Fruit fly (Drosophila melanogaster) whole organism, pupa: ENCODE data around the gene CG8420.

Source experiments
- CG10348 ChIP-seq: fragments of 200-800 bp; sonication (Bioruptor generic); IDR thresholded peaks from 2 replicates; pipeline ENCODE4 v1.3.6; 2022; ENCODE audit warnings: missing biosample characterization, missing genetic modification characterization
- CG12605 ChIP-seq: fragments of 200-800 bp; sonication (Bioruptor generic); IDR thresholded peaks from 2 replicates; pipeline ENCODE4 v1.3.6; 2022; ENCODE audit warnings: missing biosample characterization, missing genetic modification characterization
- CG13204 ChIP-seq: fragments of 200-800 bp; sonication (Bioruptor generic); optimal IDR thresholded peaks from 2 replicates; lab custom pipeline; 2018; ENCODE audit warnings: missing biosample characterization, mild to moderate bottlenecking, missing genetic modification characterization, moderate library complexity
- CG14655 ChIP-seq: fragments of 200-800 bp; sonication (Bioruptor generic); optimal IDR thresholded peaks from 3 replicates; lab custom pipeline; 2017; ENCODE audit warnings: mild to moderate bottlenecking, missing biosample characterization, missing genetic modification reagents, missing genetic modification characterization
- CG15710 ChIP-seq: fragments of 200-800 bp; sonication (Bioruptor generic); optimal IDR thresholded peaks from 2 replicates; lab custom pipeline; 2018; ENCODE audit warnings: missing biosample characterization, mild to moderate bottlenecking, missing genetic modification characterization, moderate library complexity
- CG17806 ChIP-seq: fragments of 200-800 bp; sonication (Bioruptor generic); optimal IDR thresholded peaks from 2 replicates; lab custom pipeline; 2018; ENCODE audit warnings: missing biosample characterization, mild to moderate bottlenecking, missing genetic modification characterization, moderate library complexity
- CG32121 ChIP-seq: fragments of 200-800 bp; sonication (Bioruptor generic); IDR thresholded peaks from 2 replicates; pipeline ENCODE4 v1.3.6; 2022; ENCODE audit warnings: missing biosample characterization, missing genetic modification characterization
- CG34367 ChIP-seq: fragments of 200-800 bp; sonication (Bioruptor generic); optimal IDR thresholded peaks from 2 replicates; lab custom pipeline; 2018; ENCODE audit warnings: missing biosample characterization, mild to moderate bottlenecking, missing genetic modification characterization
- CG4496 ChIP-seq: fragments of 200-800 bp; sonication (Bioruptor generic); IDR thresholded peaks from 3 replicates; pipeline ENCODE4 v1.3.6; 2022; ENCODE audit warnings: missing biosample characterization, missing genetic modification characterization
- CG8159 ChIP-seq: fragments of 200-800 bp; sonication (Bioruptor generic); optimal IDR thresholded peaks from 3 replicates; lab custom pipeline; 2018; ENCODE audit warnings: missing biosample characterization, mild to moderate bottlenecking, missing genetic modification characterization, moderate library complexity
- CG8301 ChIP-seq: fragments of 200-800 bp; sonication (Bioruptor generic); optimal IDR thresholded peaks from 2 replicates; lab custom pipeline; 2018; ENCODE audit warnings: missing biosample characterization, mild to moderate bottlenecking, missing genetic modification characterization
- CG9948 ChIP-seq: fragments of 200-800 bp; sonication (Bioruptor generic); optimal IDR thresholded peaks from 2 replicates; lab custom pipeline; 2018; ENCODE audit warnings: missing biosample characterization, mild to moderate bottlenecking, missing genetic modification characterization, moderate library complexity
- D1 ChIP-seq: fragments of 200-800 bp; sonication (Bioruptor generic); optimal IDR thresholded peaks from 2 replicates; lab custom pipeline; 2018; ENCODE audit warnings: missing biosample characterization, mild to moderate bottlenecking, missing genetic modification characterization, moderate library complexity
- EcR ChIP-seq: fragments of 200-800 bp; sonication (Bioruptor generic); optimal IDR thresholded peaks from 3 replicates; lab custom pipeline; 2019; ENCODE audit warnings: missing biosample characterization, missing genetic modification characterization, mild to moderate bottlenecking, moderate library complexity, missing genetic modification reagents
- Ets98B ChIP-seq: fragments of 200-800 bp; sonication (Bioruptor generic); IDR thresholded peaks from 2 replicates; pipeline ENCODE4 v1.3.6; 2022; ENCODE audit warnings: missing biosample characterization, missing genetic modification characterization
- Pif1A ChIP-seq: fragments of 200-800 bp; sonication (Bioruptor generic); optimal IDR thresholded peaks from 3 replicates; lab custom pipeline; 2016; ENCODE audit warnings: missing biosample characterization, missing genetic modification characterization
- Pif1B ChIP-seq: fragments of 200-800 bp; sonication (Bioruptor generic); optimal IDR thresholded peaks from 3 replicates; lab custom pipeline; 2016; ENCODE audit warnings: missing biosample characterization, missing genetic modification characterization
- Snoo ChIP-seq: fragments of 200-800 bp; sonication (Bioruptor generic); optimal IDR thresholded peaks from 3 replicates; lab custom pipeline; 2017; ENCODE audit warnings: missing biosample characterization, mild to moderate bottlenecking, missing genetic modification characterization, inconsistent platforms
- fd96Ca ChIP-seq: fragments of 200-800 bp; sonication (Bioruptor generic); IDR thresholded peaks from 3 replicates; pipeline ENCODE4 v1.3.6; 2022; ENCODE audit warnings: missing biosample characterization, missing genetic modification characterization
- gl ChIP-seq: fragments of 200-800 bp; sonication (Bioruptor generic); optimal IDR thresholded peaks from 2 replicates; lab custom pipeline; 2018; ENCODE audit warnings: missing biosample characterization, mild to moderate bottlenecking, missing genetic modification characterization
- rn ChIP-seq: fragments of 200-800 bp; sonication (Bioruptor generic); IDR thresholded peaks from 2 replicates; pipeline ENCODE4 v1.3.6; 2022; ENCODE audit warnings: missing biosample characterization, missing genetic modification characterization

Gene CG8420

dm6 chr3R:9239941-9240400, 6.5 kb upstream of the CG8420 start:
- TF ChIP-seq CG10348 (GFP tag; lab: Robert Waterston, UW) (no peak), EcR (GFP tag; lab: Kevin White, UChicago) (peak; percentile 35), D1 (tag; lab: Kevin White, UChicago) (peak; percentile 100)

DNA sequence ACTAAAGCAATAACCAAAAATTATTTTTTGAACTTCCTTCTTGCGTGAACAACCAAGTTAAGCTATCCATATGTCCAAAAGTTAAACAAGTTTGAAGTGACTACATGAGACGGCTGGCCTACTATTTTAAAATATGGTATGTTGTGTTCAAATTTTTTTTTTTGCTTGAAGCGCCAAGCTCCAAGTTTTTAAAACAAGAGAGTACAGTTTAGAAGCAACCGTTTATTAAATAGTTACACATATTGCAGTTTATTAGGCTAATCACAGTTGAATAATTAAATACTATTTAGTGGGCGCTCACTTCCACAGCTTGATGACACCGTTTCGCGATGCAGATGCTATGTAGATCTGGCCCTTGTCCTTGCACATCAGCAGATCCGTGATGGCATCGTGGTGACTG, 5.9 kb upstream of the CG8420 start, which contains the start of gene D1:
Gene D1 (minus strand): TSS at position 101 of the 400 bp plus-strand sequence.
- TF ChIP-seq CG15710 (tag; lab: Kevin White, UChicago), result no peak
- no peak for TF ChIP-seq CG4496 (GFP tag; lab: Robert Waterston, UW)
- TF ChIP-seq fd96Ca (GFP tag; lab: Robert Waterston, UW), result no peak
- TF ChIP-seq Pif1A (GFP tag; lab: Kevin White, UChicago), result no peak
- TF ChIP-seq CG9948, result no peak
- TF ChIP-seq Pif1B, result no peak
- TF ChIP-seq, all 21 proteins: peak for 0

- TF ChIP-seq CG12605 (peak; percentile 16; the same call in 1 of the 2 replicates), CG9948 (peak; percentile 55), Snoo (peak; percentile 51), CG15710 (tag; lab: Kevin White, UChicago) (peak; percentile 65), rn (no peak), CG4496 (GFP tag; lab: Robert Waterston, UW) (peak; percentile 80), CG8301 (peak; percentile 57), fd96Ca (GFP tag; lab: Robert Waterston, UW) (no peak), CG8159 (tag; lab: Kevin White, UChicago) (peak; percentile 79), CG34367 (tag; lab: Kevin White, UChicago) (peak; percentile 33), CG14655 (GFP tag; lab: Kevin White, UChicago) (peak; percentile 43), CG17806 (peak; percentile 69), CG13204 (GFP tag; lab: Kevin White, UChicago) (no peak), gl (tag; lab: Kevin White, UChicago) (peak; percentile 24), D1 (tag; lab: Kevin White, UChicago) (peak; percentile 89), CG32121 (GFP tag; lab: Robert Waterston, UW) (peak; percentile 76), EcR (GFP tag; lab: Kevin White, UChicago) (peak; percentile 48), Pif1A (GFP tag; lab: Kevin White, UChicago) (peak; percentile 35), Ets98B (peak; percentile 73), Pif1B (peak; percentile 35), CG10348 (GFP tag; lab: Robert Waterston, UW) (no peak)
Measured at dm6 chr3R:9245576-9246200, 761 bp upstream of the CG8420 start, which contains the start of gene Vps15. Gene Vps15 (minus strand): TSS chr3R:9245869.

DNA sequence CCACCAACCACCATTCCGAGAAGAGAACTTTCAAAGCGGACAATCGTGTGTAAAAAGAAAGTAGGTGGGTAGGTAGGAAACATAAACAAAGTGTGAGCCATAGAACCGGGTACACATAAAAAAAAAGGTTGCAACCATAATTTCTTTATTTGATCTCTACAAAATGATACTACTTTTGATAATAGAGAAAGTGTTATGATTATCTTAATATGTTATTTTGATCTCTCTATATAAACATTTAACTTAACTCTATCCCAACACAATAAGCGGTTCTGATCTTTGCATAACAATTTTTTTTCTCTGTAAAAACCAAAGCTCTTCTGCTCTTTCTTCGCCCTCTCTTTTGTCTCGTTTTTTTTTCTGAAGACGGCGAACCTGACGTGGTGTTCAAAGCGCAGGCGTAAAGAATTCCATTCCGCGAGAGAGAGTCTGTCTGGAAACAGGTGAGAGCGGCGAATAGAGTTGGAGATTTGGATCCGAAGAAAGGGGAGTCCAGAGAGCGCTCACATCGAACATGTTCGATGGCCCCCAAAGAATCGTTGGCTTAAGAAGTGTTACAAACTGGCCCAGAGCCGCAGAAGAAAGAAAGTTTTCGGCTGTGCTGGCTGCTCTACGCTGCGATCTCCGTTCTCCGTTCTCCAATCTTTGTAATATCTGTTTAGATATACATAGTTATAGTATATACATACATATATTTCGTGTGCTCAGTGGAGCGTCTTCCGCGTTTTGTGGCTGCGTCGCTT, 601 bp downstream of the CG8420 start:
- TF ChIP-seq CG34367 (tag; lab: Kevin White, UChicago), result peak; percentile 67
- peak; percentile 80 for TF ChIP-seq CG8159 (tag; lab: Kevin White, UChicago)
- no peak for TF ChIP-seq fd96Ca (GFP tag; lab: Robert Waterston, UW)
- TF ChIP-seq CG9948, result peak; percentile 72
- peak; percentile 90 for TF ChIP-seq CG14655 (GFP tag; lab: Kevin White, UChicago)
- peak; percentile 87 for TF ChIP-seq Pif1A (GFP tag; lab: Kevin White, UChicago)
- peak; percentile 81 for TF ChIP-seq Snoo
- TF ChIP-seq rn, result no peak
- peak; percentile 94 for TF ChIP-seq D1 (tag; lab: Kevin White, UChicago)
- peak; percentile 90 for TF ChIP-seq CG8301
- no peak for TF ChIP-seq CG10348 (GFP tag; lab: Robert Waterston, UW)
- TF ChIP-seq gl (tag; lab: Kevin White, UChicago), result peak; percentile 50
- TF ChIP-seq CG17806, result peak; percentile 81
- peak; percentile 29 for TF ChIP-seq CG13204 (GFP tag; lab: Kevin White, UChicago)
- peak; percentile 68 for TF ChIP-seq CG4496 (GFP tag; lab: Robert Waterston, UW)
- TF ChIP-seq CG32121 (GFP tag; lab: Robert Waterston, UW), result 0 out of 2 replicates have a peak, but pooled peaks have one; percentile 31
- TF ChIP-seq CG15710 (tag; lab: Kevin White, UChicago), result peak; percentile 71
- TF ChIP-seq Pif1B, result peak; percentile 69
- TF ChIP-seq CG12605, result peak; percentile 81
- TF ChIP-seq Ets98B, result peak; percentile 77
- TF ChIP-seq EcR (GFP tag; lab: Kevin White, UChicago), result peak; percentile 36

- no peak for TF ChIP-seq rn
- no peak for TF ChIP-seq CG4496 (GFP tag; lab: Robert Waterston, UW)
- TF ChIP-seq CG9948, result no peak
- no peak for TF ChIP-seq CG12605
- peak; percentile 36 for TF ChIP-seq Snoo
- TF ChIP-seq gl (tag; lab: Kevin White, UChicago), result no peak
- TF ChIP-seq CG14655 (GFP tag; lab: Kevin White, UChicago), result peak; percentile 58
- no peak for TF ChIP-seq Ets98B
- peak; percentile 90 for TF ChIP-seq EcR (GFP tag; lab: Kevin White, UChicago)
- TF ChIP-seq CG17806, result peak; percentile 11
- peak; percentile 61 for TF ChIP-seq CG8301
- no peak for TF ChIP-seq CG32121 (GFP tag; lab: Robert Waterston, UW)
- TF ChIP-seq CG15710 (tag; lab: Kevin White, UChicago), result peak; percentile 38
- no peak for TF ChIP-seq Pif1A (GFP tag; lab: Kevin White, UChicago)
- TF ChIP-seq D1 (tag; lab: Kevin White, UChicago), result no peak
- peak; percentile 56 for TF ChIP-seq CG8159 (tag; lab: Kevin White, UChicago)
- TF ChIP-seq fd96Ca (GFP tag; lab: Robert Waterston, UW), result no peak
- no peak for TF ChIP-seq CG10348 (GFP tag; lab: Robert Waterston, UW)
Measured at dm6 chr3R:9249025-9249735, 2.7 kb downstream of the CG8420 start.
